Worm (Caenorhabditis elegans) whole organism, mixed stage, embryonic: ENCODE data around the gene srd-3.

Experiments used
- ham-2 ChIP-seq: fragments of 200-800 bp; sonication (Bioruptor generic); optimal IDR thresholded peaks from 2 replicates; lab custom pipeline; 2018; ENCODE audit warnings: mild to moderate bottlenecking, missing genetic modification characterization, missing compliant biosample characterization
- pha-4 ChIP-seq: fragments of 150-350 bp; optimal IDR thresholded peaks from 2 replicates; lab custom pipeline; 2018; ENCODE audit warnings: missing biosample characterization, missing genetic modification reagents, missing genetic modification characterization
- tbx-8 ChIP-seq: fragments of 200-800 bp; sonication (Bioruptor generic); optimal IDR thresholded peaks from 2 replicates; lab custom pipeline; 2018; ENCODE audit warnings: mild to moderate bottlenecking, missing genetic modification characterization, moderate library complexity, missing compliant biosample characterization

- TF ChIP-seq pha-4 (tag; lab: Kevin White, UChicago) (no peak), ham-2 (no peak), tbx-8 (no peak)
Observed at ce11 chrII:173679-174078, 44.9 kb upstream of the srd-3 start, which contains the start of gene T01D1.7.
